Worm (Caenorhabditis elegans) whole organism, L3 larva: Measurements from ENCODE around the gene C35B1.4.

Experiments
- R02D3.7 ChIP-seq: fragments of 150-350 bp; optimal IDR thresholded peaks from 2 replicates; lab custom pipeline; 2014; ENCODE audit warnings: missing biosample characterization, missing genetic modification characterization
- ZK546.5 ChIP-seq: sonication (generic microtip); optimal IDR thresholded peaks from 2 replicates; lab custom pipeline; 2017; ENCODE audit warnings: missing biosample characterization, missing genetic modification characterization
- ama-1 ChIP-seq: fragments of 150-350 bp; optimal IDR thresholded peaks from 2 replicates; lab custom pipeline; 2018
- ceh-9 ChIP-seq: sonication (generic microtip); optimal IDR thresholded peaks from 2 replicates; lab custom pipeline; 2018; ENCODE audit warnings: missing biosample characterization, missing genetic modification characterization
- daf-12 ChIP-seq: fragments of 150-350 bp; optimal IDR thresholded peaks from 2 replicates; lab custom pipeline; 2014; ENCODE audit warnings: missing biosample characterization, missing genetic modification reagents, missing genetic modification characterization
- egl-5 ChIP-seq: fragments of 150-350 bp; optimal IDR thresholded peaks from 2 replicates; lab custom pipeline; 2017; ENCODE audit warnings: missing biosample characterization, missing genetic modification reagents, missing genetic modification characterization, inconsistent platforms
- elt-1 ChIP-seq: fragments of 150-350 bp; optimal IDR thresholded peaks from 2 replicates; lab custom pipeline; 2014; ENCODE audit warnings: missing biosample characterization, missing genetic modification characterization
- elt-2 ChIP-seq: sonication (generic microtip); optimal IDR thresholded peaks from 2 replicates; lab custom pipeline; 2016; ENCODE audit warnings: missing genetic modification reagents, mild to moderate bottlenecking, missing genetic modification characterization, missing compliant biosample characterization
- elt-3 ChIP-seq, 3 experiments: fragments of 150-350 bp in 1 of 3; sonication (generic microtip) in 2 of 3; optimal IDR thresholded peaks; 2 replicates in 2 of 3; 4 replicates in 1 of 3; lab custom pipeline; 2014 to 2017; ENCODE audit warnings: missing biosample characterization in 3 of 3, missing genetic modification characterization in 3 of 3
- fkh-10 ChIP-seq: sonication (generic microtip); optimal IDR thresholded peaks from 2 replicates; lab custom pipeline; 2017; ENCODE audit warnings: missing biosample characterization, missing genetic modification reagents, missing genetic modification characterization
- fkh-2 ChIP-seq: fragments of 150-350 bp; optimal IDR thresholded peaks from 2 replicates; lab custom pipeline; 2014; ENCODE audit warnings: missing biosample characterization, missing genetic modification reagents, missing genetic modification characterization
- fos-1 ChIP-seq: fragments of 150-350 bp; optimal IDR thresholded peaks from 2 replicates; lab custom pipeline; 2014; ENCODE audit warnings: missing biosample characterization, missing genetic modification characterization
- mdl-1 ChIP-seq: fragments of 150-350 bp; optimal IDR thresholded peaks from 2 replicates; lab custom pipeline; 2014; ENCODE audit warnings: missing biosample characterization, missing genetic modification characterization
- mml-1 ChIP-seq: fragments of 150-350 bp; sonication (generic microtip); optimal IDR thresholded peaks from 3 replicates; lab custom pipeline; 2014; ENCODE audit warnings: missing biosample characterization, missing genetic modification characterization
- nfya-1 ChIP-seq: sonication (generic microtip); optimal IDR thresholded peaks from 2 replicates; lab custom pipeline; 2017; ENCODE audit warnings: missing genetic modification characterization, mild to moderate bottlenecking, missing compliant biosample characterization, antibody characterized with exemption, moderate library complexity; ENCODE audit not compliant: insufficient read depth
- nhr-12 ChIP-seq: fragments of 150-350 bp; optimal IDR thresholded peaks from 2 replicates; lab custom pipeline; 2014; ENCODE audit warnings: missing biosample characterization, missing genetic modification characterization
- nhr-23 ChIP-seq: fragments of 150-350 bp; optimal IDR thresholded peaks from 2 replicates; lab custom pipeline; 2014; ENCODE audit warnings: missing biosample characterization, missing genetic modification reagents, missing genetic modification characterization
- nhr-237 ChIP-seq: fragments of 150-350 bp; optimal IDR thresholded peaks from 2 replicates; lab custom pipeline; 2014; ENCODE audit warnings: missing biosample characterization, missing genetic modification characterization
- nhr-25 ChIP-seq: sonication (generic microtip); optimal IDR thresholded peaks from 2 replicates; lab custom pipeline; 2017; ENCODE audit warnings: missing biosample characterization, missing genetic modification characterization
- nhr-43 ChIP-seq: sonication (generic microtip); optimal IDR thresholded peaks from 2 replicates; lab custom pipeline; 2016; ENCODE audit warnings: mild to moderate bottlenecking, missing genetic modification characterization, missing compliant biosample characterization; ENCODE audit not compliant: poor library complexity, severe bottlenecking
- nhr-76 ChIP-seq: fragments of 150-350 bp; sonication (generic microtip); optimal IDR thresholded peaks from 5 replicates; lab custom pipeline; 2014; ENCODE audit warnings: missing biosample characterization, missing genetic modification characterization
- pha-4 ChIP-seq: fragments of 150-350 bp; optimal IDR thresholded peaks from 2 replicates; lab custom pipeline; 2014; ENCODE audit warnings: missing biosample characterization, missing genetic modification reagents, missing genetic modification characterization
- pqm-1 ChIP-seq: fragments of 150-350 bp; optimal IDR thresholded peaks from 2 replicates; lab custom pipeline; 2017; ENCODE audit warnings: missing biosample characterization, missing genetic modification characterization, inconsistent platforms
- sea-2 ChIP-seq: fragments of 150-350 bp; sonication (generic microtip); optimal IDR thresholded peaks from 4 replicates; lab custom pipeline; 2014; ENCODE audit warnings: missing biosample characterization, missing genetic modification reagents, missing genetic modification characterization
- skn-1 ChIP-seq: fragments of 150-350 bp; optimal IDR thresholded peaks from 2 replicates; lab custom pipeline; 2014; ENCODE audit warnings: missing biosample characterization, missing genetic modification characterization
- tbx-2 ChIP-seq: sonication (generic microtip); optimal IDR thresholded peaks from 2 replicates; lab custom pipeline; 2016; ENCODE audit warnings: mild to moderate bottlenecking, missing genetic modification characterization, missing compliant biosample characterization
- unc-39 ChIP-seq: sonication (generic microtip); optimal IDR thresholded peaks from 4 replicates; lab custom pipeline; 2017; ENCODE audit warnings: missing biosample characterization, missing genetic modification characterization
- zag-1 ChIP-seq: fragments of 150-350 bp; optimal IDR thresholded peaks from 2 replicates; lab custom pipeline; 2014; ENCODE audit warnings: missing biosample characterization, missing genetic modification characterization
- ztf-11 ChIP-seq: fragments of 150-350 bp; optimal IDR thresholded peaks from 2 replicates; lab custom pipeline; 2014; ENCODE audit warnings: missing biosample characterization, missing genetic modification characterization
- ztf-4 ChIP-seq: fragments of 150-350 bp; optimal IDR thresholded peaks from 2 replicates; lab custom pipeline; 2014; ENCODE audit warnings: missing biosample characterization, missing genetic modification characterization

Gene C35B1.4

DNA sequence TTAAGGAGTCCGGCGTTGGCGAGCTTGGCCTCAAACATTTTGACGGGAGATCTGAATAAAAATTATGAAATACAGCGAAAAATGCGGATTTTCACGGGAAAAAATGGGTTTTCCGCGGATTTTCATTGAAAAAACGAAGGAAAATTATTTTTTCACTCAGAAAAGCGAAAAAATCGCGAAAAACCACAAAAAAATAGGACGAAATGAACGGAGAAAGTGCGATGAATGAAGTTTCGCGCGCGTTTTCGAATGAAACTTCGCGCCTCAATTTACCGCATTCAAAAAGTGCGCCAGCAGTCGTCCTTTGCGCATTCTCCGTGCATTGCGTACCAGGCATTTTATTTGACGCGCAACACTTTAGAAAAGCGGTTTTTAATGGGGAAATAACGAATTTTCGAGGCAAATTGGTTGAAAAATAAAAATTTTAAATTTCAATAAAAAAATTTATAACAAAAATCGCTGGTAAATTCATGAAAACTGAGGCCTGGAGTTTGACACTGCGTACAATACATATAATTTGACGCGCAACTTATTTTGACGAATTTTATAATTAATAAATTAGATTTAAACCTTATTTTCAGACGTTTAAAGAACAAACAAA, 30.1 kb upstream of the C35B1.4 start, which contains the start of gene pcn-1 (continued):
- TF ChIP-seq R02D3.7 (tag; lab: Kevin White, UChicago): peak; percentile 74
- peak; percentile 25 for TF ChIP-seq fos-1
- TF ChIP-seq skn-1 (tag; lab: Kevin White, UChicago): peak; percentile 89
- peak; percentile 80 for TF ChIP-seq fkh-10 (GFP tag; lab: Kevin White, UChicago)

DNA sequence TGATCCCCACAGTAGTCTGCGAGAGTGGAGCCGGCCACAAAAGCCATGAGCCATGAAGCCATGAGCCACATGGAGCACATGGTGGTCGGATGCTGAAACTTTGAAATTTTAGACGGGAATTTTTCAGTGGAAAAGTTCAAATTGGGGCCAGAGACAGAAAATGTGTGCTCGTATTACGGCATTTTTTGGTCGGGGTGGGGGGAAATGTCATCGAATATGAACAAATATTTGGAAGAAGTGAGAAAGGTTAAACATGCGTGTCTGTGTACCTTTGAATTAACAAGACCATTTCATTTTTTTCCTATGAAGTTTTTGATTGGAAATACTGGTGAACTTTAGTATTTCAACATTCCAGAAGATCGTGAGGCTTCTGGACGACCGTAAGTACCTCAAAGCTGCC, 28.1 kb upstream of the C35B1.4 start, which contains the start of gene wrt-5:
TSS of gene wrt-5 (minus strand) at position 101 of the 400 bp plus-strand sequence.
- TF ChIP-seq pha-4 (tag; lab: Kevin White, UChicago) (peak; percentile 7), ztf-11 (no peak)

DNA sequence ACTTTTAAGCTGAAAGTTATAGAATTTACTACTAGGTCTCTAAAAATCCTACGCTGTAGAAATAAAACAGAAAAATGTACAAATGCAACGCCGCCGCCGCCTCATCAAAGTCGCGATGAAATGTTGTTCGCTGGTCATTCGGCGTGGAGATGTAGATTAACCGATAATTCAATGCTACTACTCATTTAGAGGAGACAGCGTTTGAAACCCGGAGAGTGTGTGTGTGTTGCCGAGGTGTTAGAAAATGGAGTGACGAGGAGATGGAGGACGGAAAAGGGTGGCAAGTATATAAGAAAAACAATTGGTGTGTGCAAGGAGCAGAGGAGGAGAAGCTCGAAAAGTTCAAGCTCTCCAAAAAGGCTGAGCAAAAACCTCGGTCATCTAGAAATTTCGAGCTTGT, 27.3 kb upstream of the C35B1.4 start:
- TF ChIP-seq ZK546.5 (tag; lab: Kevin White, UChicago): no peak
- TF ChIP-seq zag-1 (tag; lab: Kevin White, UChicago): no peak
- no peak for TF ChIP-seq R02D3.7 (tag; lab: Kevin White, UChicago)
- no peak for TF ChIP-seq nhr-43 (tag; lab: Kevin White, UChicago)
- TF ChIP-seq mml-1 (tag; lab: Kevin White, UChicago): no peak

DNA sequence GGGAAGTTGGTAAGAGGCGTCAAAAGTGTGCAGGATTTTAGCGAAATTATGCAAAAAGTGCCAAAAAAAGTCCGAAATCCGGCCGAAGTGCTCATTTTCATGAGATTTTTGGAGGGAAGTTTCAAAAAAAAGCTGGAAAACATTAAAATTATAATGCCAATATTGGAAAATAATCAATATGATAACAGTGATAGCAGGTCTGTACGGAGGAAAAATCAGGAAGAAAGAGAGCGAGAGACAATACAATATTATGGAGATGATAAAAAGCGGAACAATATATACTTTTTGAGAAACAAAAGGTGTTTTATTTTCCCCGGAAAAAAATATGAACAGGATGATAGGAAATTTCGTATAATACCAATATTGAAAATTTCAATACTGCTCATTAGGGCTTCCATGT, 26.2 kb upstream of the C35B1.4 start:
- TF ChIP-seq sea-2 (no peak), nhr-12 (tag; lab: Kevin White, UChicago) (no peak), pha-4 (tag; lab: Kevin White, UChicago) (no peak), daf-12 (no peak), elt-1 (tag; lab: Kevin White, UChicago) (no peak), ama-1 (lab: Kevin White, UChicago) (no peak), elt-2 (tag; lab: Kevin White, UChicago) (peak; percentile 51)

DNA sequence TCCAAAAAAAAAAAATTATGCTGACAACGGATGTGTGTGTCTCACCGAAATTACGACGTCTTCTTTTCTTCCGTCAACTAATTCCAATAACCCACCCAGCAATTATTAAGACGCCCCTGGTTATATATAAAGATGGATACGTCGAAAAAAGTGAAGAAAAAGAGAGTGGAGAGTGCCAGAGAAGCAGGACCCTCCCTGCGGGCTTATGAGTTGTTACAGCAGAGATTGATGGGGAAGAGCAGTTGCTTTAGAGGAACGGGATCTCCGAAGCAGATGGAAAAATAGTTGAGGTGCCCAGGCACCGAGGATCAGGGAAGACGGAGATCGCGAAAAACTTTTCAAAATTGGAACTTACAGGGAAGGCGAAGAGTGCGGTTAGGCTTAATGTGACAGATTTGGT, 24.3 kb upstream of the C35B1.4 start:
- TF ChIP-seq fos-1: no peak
- no peak for TF ChIP-seq nhr-25
- TF ChIP-seq elt-1 (tag; lab: Kevin White, UChicago): no peak
- no peak for TF ChIP-seq nhr-237 (tag; lab: Kevin White, UChicago)
- no peak for TF ChIP-seq pqm-1
- TF ChIP-seq nhr-43 (tag; lab: Kevin White, UChicago): no peak
- TF ChIP-seq mdl-1 (tag; lab: Kevin White, UChicago): no peak
- TF ChIP-seq ztf-11: no peak
- no peak for TF ChIP-seq tbx-2 (tag; lab: Kevin White, UChicago)
- TF ChIP-seq, all 47 proteins: peak for 0

DNA sequence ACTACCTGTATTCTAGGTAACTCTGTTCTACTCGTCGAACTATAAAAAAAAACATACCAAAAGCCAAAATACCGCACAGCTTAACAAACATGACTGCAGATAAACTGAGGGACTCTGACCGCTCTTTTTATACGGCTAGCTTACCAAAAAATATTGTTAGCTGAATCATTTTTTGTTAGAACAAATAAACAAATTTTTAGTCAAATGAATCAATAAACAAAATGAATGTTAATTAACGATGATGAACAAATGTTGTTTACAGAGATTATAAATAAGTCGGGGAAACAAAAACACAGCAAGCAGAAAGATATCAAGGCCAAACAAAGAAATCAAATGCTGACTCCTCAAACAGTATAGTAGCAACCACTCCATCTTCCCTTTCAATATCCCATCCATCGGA, 16.0 kb upstream of the C35B1.4 start, which contains the start of gene ilys-6:
TSS of gene ilys-6 (minus strand) at position 101 of the 400 bp plus-strand sequence.
- TF ChIP-seq ceh-9 (tag; lab: Kevin White, UChicago): no peak
- no peak for TF ChIP-seq ama-1 (lab: Kevin White, UChicago)
- no peak for TF ChIP-seq nhr-76 (tag; lab: Kevin White, UChicago)
- TF ChIP-seq nhr-25: no peak
- TF ChIP-seq nfya-1: no peak
- no peak for TF ChIP-seq R02D3.7 (tag; lab: Kevin White, UChicago)
- TF ChIP-seq fos-1: no peak
- no peak for TF ChIP-seq ztf-4
- TF ChIP-seq nhr-23 (tag; lab: Kevin White, UChicago): no peak
- TF ChIP-seq egl-5 (tag; lab: Kevin White, UChicago): no peak
- no peak for TF ChIP-seq unc-39 (tag; lab: Kevin White, UChicago)
- no peak for TF ChIP-seq elt-2 (tag; lab: Kevin White, UChicago)
- TF ChIP-seq fkh-2 (tag; lab: Kevin White, UChicago): no peak
- TF ChIP-seq tbx-2 (tag; lab: Kevin White, UChicago): no peak
- TF ChIP-seq ZK546.5 (tag; lab: Kevin White, UChicago): no peak
- TF ChIP-seq elt-1 (tag; lab: Kevin White, UChicago): no peak
- TF ChIP-seq mml-1 (tag; lab: Kevin White, UChicago): no peak
- no peak for TF ChIP-seq elt-3 (tag; optimal IDR thresholded peaks at IDR 0.05; lab: Kevin White, UChicago)
